Worm (Caenorhabditis elegans): ENCODE measurements around the gene ttr-32.
A peak's percentile ranks its signal among the peaks of the same experiment; 100 is the strongest.

The ttr-32 gene

DNA sequence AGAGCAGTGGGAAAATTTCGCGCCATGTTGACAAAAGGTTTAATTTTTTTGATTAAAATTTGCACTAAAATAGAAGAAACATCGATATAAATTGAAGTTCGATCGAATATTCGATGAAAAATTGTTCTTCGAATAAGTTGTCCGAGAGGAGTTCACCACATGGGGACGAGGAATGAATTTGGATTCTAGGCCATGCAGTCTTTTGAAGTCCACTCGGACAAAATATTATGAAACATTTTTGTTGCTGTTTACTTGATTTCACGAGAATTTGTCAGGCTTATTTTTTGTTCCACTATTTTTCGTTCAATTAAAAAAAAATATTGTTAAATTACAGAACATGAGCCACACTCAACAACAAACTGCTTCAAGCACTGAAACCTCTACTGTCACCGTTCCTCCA is 45.5 kb upstream of the ttr-32 start, which contains the start of the genes cux-7 and C07H6.2 (continued):
- peak; percentile 97 for TF ChIP-seq ceh-8 (GFP tag; optimal IDR thresholded peaks at IDR 0.05)
- peak; percentile 98 for TF ChIP-seq nhr-47 (tag; optimal IDR thresholded peaks at IDR 0.05)
- TF ChIP-seq ztf-4 (tag; optimal IDR thresholded peaks at IDR 0.05), result peak; percentile 89
- peak; percentile 100 for TF ChIP-seq irx-1 (tag; optimal IDR thresholded peaks at IDR 0.05)
- peak in 1 of 2 experiments; percentile 100 for TF ChIP-seq ztf-11 (tag; optimal IDR thresholded peaks at IDR 0.05)
- no peak for TF ChIP-seq pqm-1 (tag; optimal IDR thresholded peaks at IDR 0.05)
- TF ChIP-seq lin-35 (GFP tag; optimal IDR thresholded peaks at IDR 0.05), result peak; percentile 89 to 90
- peak; percentile 95 for TF ChIP-seq sup-37 (GFP tag; optimal IDR thresholded peaks at IDR 0.05)
- TF ChIP-seq unc-86 (tag; optimal IDR thresholded peaks at IDR 0.05), result peak; percentile 95
- no peak for TF ChIP-seq unc-30 (tag; optimal IDR thresholded peaks at IDR 0.05)
- no peak for TF ChIP-seq pag-3 (tag; optimal IDR thresholded peaks at IDR 0.05; ENCODE audit: borderline replicate concordance, insufficient read depth)
- TF ChIP-seq egl-13 (tag; optimal IDR thresholded peaks at IDR 0.05), result peak; percentile 99
- TF ChIP-seq nhr-19 (GFP tag; conservative IDR thresholded peaks at IDR 0.05), result peak; percentile 97
- TF ChIP-seq nhr-76 (tag; optimal IDR thresholded peaks at IDR 0.05), result no peak
- TF ChIP-seq elt-2 (tag; optimal IDR thresholded peaks at IDR 0.05), result peak; percentile 95
- TF ChIP-seq mep-1 (tag; optimal IDR thresholded peaks at IDR 0.05), result peak; percentile 97
- TF ChIP-seq isw-1 (GFP tag; IDR thresholded peaks at IDR 0.05), result peak; percentile 96
- no peak for TF ChIP-seq sptf-1 (tag; optimal IDR thresholded peaks at IDR 0.05)
- peak in 2 of 6 experiments; percentile 89 to 92 for TF ChIP-seq elt-3 (tag; optimal IDR thresholded peaks at IDR 0.05)
- peak; percentile 72 for TF ChIP-seq nhr-237 (tag; optimal IDR thresholded peaks at IDR 0.05)
- TF ChIP-seq nhr-84 (tag; optimal IDR thresholded peaks at IDR 0.05), result no peak
- TF ChIP-seq ceh-90 (tag; optimal IDR thresholded peaks at IDR 0.05), result peak; percentile 100
- TF ChIP-seq fos-1 (tag; optimal IDR thresholded peaks at IDR 0.05), result peak; percentile 93
- peak; percentile 13 to 91 for TF ChIP-seq mdl-1 (tag; optimal IDR thresholded peaks at IDR 0.05)
- TF ChIP-seq ces-1 (GFP tag; optimal IDR thresholded peaks at IDR 0.05), result no peak
- TF ChIP-seq nhr-85 (tag), result peak; percentile 99
- peak; percentile 63 for TF ChIP-seq nhr-77 (tag; optimal IDR thresholded peaks at IDR 0.05)
- TF ChIP-seq xbp-1 (tag; optimal IDR thresholded peaks at IDR 0.05), result peak; percentile 97
- TF ChIP-seq lin-15B (tag; optimal IDR thresholded peaks at IDR 0.05), result peak; percentile 95
- peak; percentile 99 for TF ChIP-seq sox-4 (tag; optimal IDR thresholded peaks at IDR 0.05)
- TF ChIP-seq hpl-2 (GFP tag; optimal IDR thresholded peaks at IDR 0.05), result peak; percentile 61
- peak; percentile 94 for TF ChIP-seq fkh-8 (tag; optimal IDR thresholded peaks at IDR 0.05)
- TF ChIP-seq snu-23 (GFP tag; optimal IDR thresholded peaks at IDR 0.05), result peak; percentile 98
- TF ChIP-seq nhr-11 (tag; optimal IDR thresholded peaks at IDR 0.05), result peak; percentile 75
- peak; percentile 89 for TF ChIP-seq jun-1 (tag; optimal IDR thresholded peaks at IDR 0.05)
- TF ChIP-seq skn-1 (tag; optimal IDR thresholded peaks at IDR 0.05), result peak; percentile 93
- TF ChIP-seq efl-1 (optimal IDR thresholded peaks at IDR 0.05), result peak; percentile 89 to 91
- peak; percentile 85 to 99 for TF ChIP-seq efl-1 (GFP tag; optimal IDR thresholded peaks at IDR 0.05 in 1 of 2)
- peak; percentile 34 for TF ChIP-seq nhr-28 (tag; optimal IDR thresholded peaks at IDR 0.05)
- peak; percentile 6 for TF ChIP-seq fkh-10 (GFP tag; optimal IDR thresholded peaks at IDR 0.05)
- TF ChIP-seq unc-62 (GFP tag; optimal IDR thresholded peaks at IDR 0.05), result no peak
- peak; percentile 98 for TF ChIP-seq mab-9 (GFP tag; IDR thresholded peaks at IDR 0.05)
- TF ChIP-seq alr-1 (tag; optimal IDR thresholded peaks at IDR 0.05; ENCODE audit: borderline replicate concordance), result no peak
- peak; percentile 92 for TF ChIP-seq lin-13 (GFP tag; optimal IDR thresholded peaks at IDR 0.05)
- TF ChIP-seq mef-2 (tag; optimal IDR thresholded peaks at IDR 0.05), result peak; percentile 64
- TF ChIP-seq snpc-4 (tag; optimal IDR thresholded peaks at IDR 0.05), result peak; percentile 90
- TF ChIP-seq C34B4.2 (tag; optimal IDR thresholded peaks at IDR 0.05), result peak; percentile 81
- TF ChIP-seq unc-98 (GFP tag; IDR thresholded peaks at IDR 0.05), result peak; percentile 100
- TF ChIP-seq pax-3 (tag; optimal IDR thresholded peaks at IDR 0.05), result peak; percentile 99
- peak; percentile 99 for TF ChIP-seq hlh-17 (GFP tag; optimal IDR thresholded peaks at IDR 0.05; ENCODE audit: borderline replicate concordance)
- TF ChIP-seq lir-3 (tag; optimal IDR thresholded peaks at IDR 0.05; ENCODE audit: poor library complexity), result peak; percentile 99
- peak; percentile 100 for TF ChIP-seq rnt-1 (tag; optimal IDR thresholded peaks at IDR 0.05)
- peak; percentile 99 for TF ChIP-seq dsc-1 (tag; optimal IDR thresholded peaks at IDR 0.05)

All from whole organism, L1 larva.